Fruit fly (Drosophila melanogaster) whole organism, embryonic: ENCODE results near the gene Rab18.

ENCODE experiments used
- C15 ChIP-seq: fragments of 200-800 bp; sonication (Bioruptor generic); IDR thresholded peaks from 3 replicates; pipeline ENCODE4 v1.3.6; 2022; ENCODE audit warnings: missing biosample characterization, missing genetic modification characterization
- CG1233 ChIP-seq: fragments of 200-800 bp; sonication (Bioruptor generic); optimal IDR thresholded peaks from 4 replicates; lab custom pipeline; 2018; ENCODE audit warnings: missing biosample characterization, mild to moderate bottlenecking, missing genetic modification characterization
- CG15514 ChIP-seq: fragments of 200-800 bp; sonication (Bioruptor generic); optimal IDR thresholded peaks from 3 replicates; lab custom pipeline; 2017; ENCODE audit warnings: missing biosample characterization, missing genetic modification characterization, mild to moderate bottlenecking, moderate library complexity, missing genetic modification reagents
- CG7839 ChIP-seq: fragments of 200-800 bp; sonication (Bioruptor generic); optimal IDR thresholded peaks from 3 replicates; lab custom pipeline; 2018; ENCODE audit warnings: missing biosample characterization, mild to moderate bottlenecking, missing genetic modification characterization, moderate library complexity
- Doc3 ChIP-seq: fragments of 200-800 bp; sonication (Bioruptor generic); IDR thresholded peaks from 3 replicates; pipeline ENCODE4 v1.3.6; 2022; ENCODE audit warnings: missing biosample characterization, missing genetic modification characterization; ENCODE audit not compliant: partially characterized antibody
- Hr39 ChIP-seq: fragments of >200 bp; optimal IDR thresholded peaks from 2 replicates; lab custom pipeline; 2017
- bsh ChIP-seq, 2 experiments: fragments of 200-800 bp; sonication (Bioruptor generic); optimal IDR thresholded peaks; 2 replicates each; lab custom pipeline; 2017 to 2018; ENCODE audit warnings: mild to moderate bottlenecking in 2 of 2, missing biosample characterization in 2 of 2, missing genetic modification characterization in 2 of 2, moderate library complexity in 1 of 2
- ham ChIP-seq: fragments of 200-800 bp; sonication (Bioruptor generic); IDR thresholded peaks from 2 replicates; pipeline ENCODE4 v1.3.6; 2022; ENCODE audit warnings: missing biosample characterization, missing genetic modification characterization
- pan ChIP-seq, 4 experiments: fragments of >200 bp in 3 of 4; fragments of 200-800 bp in 1 of 4; sonication (Bioruptor generic) in 1 of 4; optimal IDR thresholded peaks in 3 of 4; IDR thresholded peaks in 1 of 4; 2 replicates each; pipeline versions ENCODE4 v1.3.6 to Lab custom; 2017 to 2022; ENCODE audit warnings: missing biosample characterization in 2 of 4, missing genetic modification characterization in 2 of 4, mixed read lengths in 1 of 4
- ro ChIP-seq: fragments of 200-800 bp; sonication (Bioruptor generic); IDR thresholded peaks from 2 replicates; pipeline ENCODE4 v1.3.6; 2022; ENCODE audit warnings: missing biosample characterization, missing genetic modification characterization
- sisA ChIP-seq: fragments of 200-800 bp; sonication (Bioruptor generic); IDR thresholded peaks from 2 replicates; pipeline ENCODE4 v1.3.6; 2022; ENCODE audit warnings: missing biosample characterization, missing genetic modification characterization
- so ChIP-seq: fragments of 200-800 bp; sonication (Bioruptor generic); IDR thresholded peaks from 3 replicates; pipeline ENCODE4 v1.3.6; 2022; ENCODE audit warnings: missing biosample characterization, missing genetic modification characterization

dm6 chrX:5699824-5700498, 28.3 kb upstream of the Rab18 start:
- no peak for TF ChIP-seq Doc3 (GFP tag; lab: Robert Waterston, UW)
- TF ChIP-seq so (GFP tag; lab: Robert Waterston, UW), result 0 out of 3 replicates have a peak, but pooled peaks have one; percentile 55
- 0 out of 3 replicates have a peak, but pooled peaks have one; percentile 19 for TF ChIP-seq C15
- no peak for TF ChIP-seq pan (optimal IDR thresholded peaks at IDR 0.05; lab: Kevin White, UChicago)
- peak in 1 of 2 experiments; percentile 28 for TF ChIP-seq pan (GFP tag; optimal IDR thresholded peaks at IDR 0.05 in 1 of 2, IDR thresholded peaks at IDR 0.05 in 1 of 2)
- peak; percentile 60 for TF ChIP-seq sisA
- no peak for TF ChIP-seq ham (GFP tag; lab: Robert Waterston, UW)
- peak; percentile 76 for TF ChIP-seq CG7839
- TF ChIP-seq Hr39, result no peak
- TF ChIP-seq ro (GFP tag; lab: Robert Waterston, UW), result no peak
- peak in 1 of 2 experiments; percentile 81 for TF ChIP-seq bsh (GFP tag; optimal IDR thresholded peaks at IDR 0.05; lab: Kevin White, UChicago)
- TF ChIP-seq CG15514 (GFP tag; lab: Kevin White, UChicago), result peak; percentile 21
- peak; percentile 24 for TF ChIP-seq CG1233 (GFP tag; lab: Kevin White, UChicago)
